Worm (Caenorhabditis elegans) whole organism, L2 larva: ENCODE measurements around the gene sqst-3.

Source experiments
- F13H6.1 ChIP-seq: sonication (generic microtip); optimal IDR thresholded peaks from 2 replicates; lab custom pipeline; 2016; ENCODE audit warnings: missing genetic modification characterization, missing compliant biosample characterization
- ama-1 ChIP-seq: fragments of 150-350 bp; optimal IDR thresholded peaks from 2 replicates; lab custom pipeline; 2018; ENCODE audit warnings: inconsistent platforms
- dmd-4 ChIP-seq: sonication (generic microtip); optimal IDR thresholded peaks from 2 replicates; lab custom pipeline; 2017; ENCODE audit warnings: missing biosample characterization, missing genetic modification characterization
- lin-13 ChIP-seq: fragments of 150-350 bp; optimal IDR thresholded peaks from 2 replicates; lab custom pipeline; 2014; ENCODE audit warnings: missing biosample characterization, missing genetic modification reagents, missing genetic modification characterization
- lin-39 ChIP-seq: fragments of 150-350 bp; optimal IDR thresholded peaks from 2 replicates; lab custom pipeline; 2014; ENCODE audit warnings: missing biosample characterization, missing genetic modification reagents, missing genetic modification characterization
- lsy-2 ChIP-seq, 2 experiments: fragments of 150-350 bp in 1 of 2; sonication (generic microtip) in 1 of 2; optimal IDR thresholded peaks; 2 replicates each; lab custom pipeline; 2014 to 2017; ENCODE audit warnings: missing biosample characterization in 2 of 2, missing genetic modification characterization in 2 of 2
- mdl-1 ChIP-seq, 2 experiments: fragments of 150-350 bp in 1 of 2; sonication (generic microtip) in 1 of 2; optimal IDR thresholded peaks; 2 replicates each; lab custom pipeline; 2017; ENCODE audit warnings: missing biosample characterization in 2 of 2, missing genetic modification characterization in 2 of 2
- nhr-10 ChIP-seq: sonication (generic microtip); optimal IDR thresholded peaks from 2 replicates; lab custom pipeline; 2017; ENCODE audit warnings: missing biosample characterization, missing genetic modification characterization
- nhr-237 ChIP-seq: fragments of 150-350 bp; optimal IDR thresholded peaks from 2 replicates; lab custom pipeline; 2014; ENCODE audit warnings: missing biosample characterization, missing genetic modification characterization
- nhr-25 ChIP-seq: fragments of 150-350 bp; sonication (generic microtip); optimal IDR thresholded peaks from 3 replicates; lab custom pipeline; 2014; ENCODE audit warnings: missing biosample characterization, missing genetic modification characterization
- nhr-6 ChIP-seq: fragments of 150-350 bp; optimal IDR thresholded peaks from 2 replicates; lab custom pipeline; 2014; ENCODE audit warnings: missing biosample characterization, missing genetic modification characterization
- nhr-77 ChIP-seq: fragments of 150-350 bp; optimal IDR thresholded peaks from 2 replicates; lab custom pipeline; 2014; ENCODE audit warnings: missing biosample characterization, missing genetic modification characterization
- unc-62 ChIP-seq: fragments of 150-350 bp; optimal IDR thresholded peaks from 2 replicates; lab custom pipeline; 2014; ENCODE audit warnings: missing biosample characterization, missing genetic modification reagents, missing genetic modification characterization
- ztf-4 ChIP-seq: fragments of 150-350 bp; optimal IDR thresholded peaks from 2 replicates; lab custom pipeline; 2014; ENCODE audit warnings: missing biosample characterization, missing genetic modification characterization

ce11 chrV:19276354-19276753, 45.8 kb downstream of the sqst-3 start:
- TF ChIP-seq nhr-10 (tag; lab: Kevin White, UChicago) = no peak
- TF ChIP-seq nhr-6 (tag; lab: Kevin White, UChicago) = no peak
- TF ChIP-seq lin-13 (GFP tag; lab: Kevin White, UChicago) = no peak
- TF ChIP-seq mdl-1 (tag; optimal IDR thresholded peaks at IDR 0.05; lab: Kevin White, UChicago) = no peak
- no peak for TF ChIP-seq nhr-237
- no peak for TF ChIP-seq F13H6.1
- TF ChIP-seq ama-1 = no peak
- TF ChIP-seq lsy-2 (tag; optimal IDR thresholded peaks at IDR 0.05; lab: Kevin White, UChicago) = no peak
- no peak for TF ChIP-seq lin-39
- TF ChIP-seq nhr-77 (tag; lab: Kevin White, UChicago) = no peak
- no peak for TF ChIP-seq dmd-4 (tag; lab: Kevin White, UChicago)
- TF ChIP-seq ztf-4 = no peak
- TF ChIP-seq nhr-25 (tag; lab: Kevin White, UChicago) = no peak
- TF ChIP-seq unc-62 (GFP tag; lab: Kevin White, UChicago) = no peak
